Fruit fly (Drosophila melanogaster) whole organism, embryonic: Measurements from ENCODE around the gene Svil.

Experiments
- ATbp ChIP-seq: fragments of 200-800 bp; sonication (Bioruptor generic); optimal IDR thresholded peaks from 2 replicates; lab custom pipeline; 2017; ENCODE audit warnings: missing biosample characterization, mild to moderate bottlenecking, missing genetic modification characterization, missing genetic modification reagents
- Atf6 ChIP-seq: fragments of 200-800 bp; sonication (Bioruptor generic); IDR thresholded peaks from 2 replicates; pipeline ENCODE4 v1.3.6; 2022; ENCODE audit warnings: missing biosample characterization, missing genetic modification characterization
- BEAF-32 ChIP-seq: fragments of 200-800 bp; sonication (Bioruptor generic); optimal IDR thresholded peaks from 3 replicates; lab custom pipeline; 2017; ENCODE audit warnings: missing biosample characterization, missing genetic modification characterization, mild to moderate bottlenecking, moderate library complexity, missing genetic modification reagents
- CG10431 ChIP-seq: fragments of 200-800 bp; sonication (Bioruptor generic); optimal IDR thresholded peaks from 3 replicates; lab custom pipeline; 2018; ENCODE audit warnings: missing biosample characterization, mild to moderate bottlenecking, missing genetic modification characterization
- CG10979 ChIP-seq: fragments of 200-800 bp; sonication (Bioruptor generic); optimal IDR thresholded peaks from 2 replicates; lab custom pipeline; 2018; ENCODE audit warnings: missing biosample characterization, mild to moderate bottlenecking, missing genetic modification characterization, moderate library complexity
- CG11504 ChIP-seq: fragments of 200-800 bp; sonication (Bioruptor generic); optimal IDR thresholded peaks from 3 replicates; lab custom pipeline; 2019; ENCODE audit warnings: missing biosample characterization, mild to moderate bottlenecking, missing genetic modification characterization, moderate library complexity
- CG11696 ChIP-seq: fragments of 200-800 bp; sonication (Bioruptor generic); IDR thresholded peaks from 2 replicates; pipeline ENCODE4 v1.3.6; 2022; ENCODE audit warnings: missing biosample characterization, missing genetic modification characterization
- CG12236 ChIP-seq: fragments of 200-800 bp; sonication (Bioruptor generic); optimal IDR thresholded peaks from 2 replicates; lab custom pipeline; 2016; ENCODE audit warnings: missing biosample characterization, missing genetic modification characterization
- CG1602 ChIP-seq: fragments of 200-800 bp; sonication (Bioruptor generic); optimal IDR thresholded peaks from 3 replicates; lab custom pipeline; 2016; ENCODE audit warnings: missing biosample characterization, missing genetic modification characterization
- CG1647 ChIP-seq: fragments of 200-800 bp; sonication (Bioruptor generic); optimal IDR thresholded peaks from 3 replicates; lab custom pipeline; 2016; ENCODE audit warnings: missing biosample characterization, missing genetic modification characterization
- CG16815 ChIP-seq: fragments of 200-800 bp; sonication (Bioruptor generic); optimal IDR thresholded peaks from 3 replicates; lab custom pipeline; 2017; ENCODE audit warnings: missing biosample characterization, mild to moderate bottlenecking, missing genetic modification characterization
- CG17385 ChIP-seq: fragments of 200-800 bp; sonication (Bioruptor generic); optimal IDR thresholded peaks from 3 replicates; lab custom pipeline; 2018; ENCODE audit warnings: missing biosample characterization, mild to moderate bottlenecking, missing genetic modification characterization
- CG2678 ChIP-seq: fragments of 200-800 bp; sonication (Bioruptor generic); optimal IDR thresholded peaks from 3 replicates; lab custom pipeline; 2019; ENCODE audit warnings: missing biosample characterization, mild to moderate bottlenecking, missing genetic modification characterization, moderate library complexity
- CG2712 ChIP-seq: fragments of 200-800 bp; optimal IDR thresholded peaks from 3 replicates; lab custom pipeline; 2019; ENCODE audit warnings: missing biosample characterization, mild to moderate bottlenecking, missing genetic modification characterization, moderate library complexity
- CG3065 ChIP-seq: fragments of 200-800 bp; sonication (Bioruptor generic); optimal IDR thresholded peaks from 2 replicates; lab custom pipeline; 2016; ENCODE audit warnings: missing biosample characterization, missing genetic modification characterization
- CG31441 ChIP-seq: fragments of 200-800 bp; sonication (Bioruptor generic); IDR thresholded peaks from 2 replicates; pipeline ENCODE4 v1.3.6; 2022; ENCODE audit warnings: missing biosample characterization, missing genetic modification characterization
- CG4282 ChIP-seq: fragments of 200-800 bp; sonication (Bioruptor generic); optimal IDR thresholded peaks from 2 replicates; lab custom pipeline; 2016; ENCODE audit warnings: missing biosample characterization, missing genetic modification characterization
- CG4360 ChIP-seq: fragments of 200-800 bp; sonication (Bioruptor generic); IDR thresholded peaks from 2 replicates; pipeline ENCODE4 v1.3.6; 2022; ENCODE audit warnings: missing biosample characterization, missing genetic modification characterization
- CG4404 ChIP-seq: fragments of 200-800 bp; sonication (Bioruptor generic); IDR thresholded peaks from 2 replicates; pipeline ENCODE4 v1.3.6; 2022; ENCODE audit warnings: missing biosample characterization, missing genetic modification characterization
- CG6272 ChIP-seq: fragments of 200-800 bp; sonication (Bioruptor generic); IDR thresholded peaks from 2 replicates; pipeline ENCODE4 v1.3.6; 2022; ENCODE audit warnings: missing biosample characterization, missing genetic modification characterization
- CG7372 ChIP-seq: fragments of 200-800 bp; sonication (Bioruptor generic); IDR thresholded peaks from 2 replicates; pipeline ENCODE4 v1.3.6; 2022; ENCODE audit warnings: missing biosample characterization, missing genetic modification characterization
- CG8388 ChIP-seq: fragments of 200-800 bp; sonication (Bioruptor generic); optimal IDR thresholded peaks from 2 replicates; lab custom pipeline; 2019; ENCODE audit warnings: missing biosample characterization, mild to moderate bottlenecking, missing genetic modification characterization, moderate library complexity
- CG9727 ChIP-seq: fragments of 200-800 bp; sonication (Bioruptor generic); optimal IDR thresholded peaks from 3 replicates; lab custom pipeline; 2017; ENCODE audit warnings: missing biosample characterization, mild to moderate bottlenecking, missing genetic modification characterization
- Chrac-16 ChIP-seq: fragments of 200-800 bp; sonication (Bioruptor generic); optimal IDR thresholded peaks from 3 replicates; lab custom pipeline; 2016; ENCODE audit warnings: missing biosample characterization, missing genetic modification characterization
- Drgx ChIP-seq: fragments of 200-800 bp; sonication (Bioruptor generic); IDR thresholded peaks from 2 replicates; pipeline ENCODE4 v1.3.6; 2022; ENCODE audit warnings: missing biosample characterization, missing genetic modification characterization
- Elba2 ChIP-seq: fragments of 200-800 bp; sonication (Bioruptor generic); optimal IDR thresholded peaks from 3 replicates; lab custom pipeline; 2016; ENCODE audit warnings: missing biosample characterization, missing genetic modification characterization
- Max ChIP-seq: fragments of 200-800 bp; sonication (Bioruptor generic); optimal IDR thresholded peaks from 2 replicates; lab custom pipeline; 2016; ENCODE audit warnings: missing biosample characterization, mild to moderate bottlenecking, missing genetic modification characterization
- PHDP ChIP-seq: fragments of 200-800 bp; sonication (Bioruptor generic); optimal IDR thresholded peaks from 3 replicates; lab custom pipeline; 2018; ENCODE audit warnings: missing biosample characterization, mild to moderate bottlenecking, missing genetic modification characterization, moderate library complexity
- Ravus ChIP-seq: fragments of 200-800 bp; sonication (Bioruptor generic); IDR thresholded peaks from 2 replicates; pipeline ENCODE4 v1.3.6; 2022; ENCODE audit warnings: missing biosample characterization, missing genetic modification characterization
- Rfx ChIP-seq: fragments of 200-800 bp; sonication (Bioruptor generic); IDR thresholded peaks from 2 replicates; pipeline ENCODE4 v1.3.6; 2022; ENCODE audit warnings: missing biosample characterization, missing genetic modification characterization
- TFAM ChIP-seq: fragments of 200-800 bp; sonication (Bioruptor generic); optimal IDR thresholded peaks from 2 replicates; lab custom pipeline; 2017; ENCODE audit warnings: missing biosample characterization, missing genetic modification characterization, inconsistent platforms
- Trl ChIP-seq, 3 experiments: fragments of >200 bp in 2 of 3; fragments of 200-800 bp in 1 of 3; sonication (Bioruptor generic) in 1 of 3; optimal IDR thresholded peaks; 2 replicates in 1 of 3; 3 replicates in 2 of 3; lab custom pipeline; 2016 to 2017; ENCODE audit warnings: missing biosample characterization in 1 of 3, missing genetic modification characterization in 1 of 3
- ap ChIP-seq: fragments of 200-800 bp; sonication (Bioruptor generic); IDR thresholded peaks from 2 replicates; pipeline ENCODE4 v1.3.6; 2022; ENCODE audit warnings: missing biosample characterization, missing genetic modification characterization
- ash1 ChIP-seq: fragments of 200-800 bp; sonication (Bioruptor generic); optimal IDR thresholded peaks from 2 replicates; lab custom pipeline; 2018; ENCODE audit warnings: missing biosample characterization, mild to moderate bottlenecking, missing genetic modification characterization
- ato ChIP-seq: fragments of 200-800 bp; sonication (Bioruptor generic); IDR thresholded peaks from 2 replicates; pipeline ENCODE4 v1.3.6; 2022; ENCODE audit warnings: missing biosample characterization, missing genetic modification characterization; ENCODE audit not compliant: partially characterized antibody
- bbx ChIP-seq: fragments of 200-800 bp; sonication (Bioruptor generic); IDR thresholded peaks from 2 replicates; pipeline ENCODE4 v1.3.6; 2022; ENCODE audit warnings: missing biosample characterization, missing genetic modification characterization; ENCODE audit not compliant: partially characterized antibody
- cg ChIP-seq: fragments of 200-800 bp; sonication (Bioruptor generic); optimal IDR thresholded peaks from 3 replicates; lab custom pipeline; 2019; ENCODE audit warnings: missing biosample characterization, mild to moderate bottlenecking, missing genetic modification characterization, moderate library complexity
- croc ChIP-seq: fragments of 200-800 bp; sonication (Bioruptor generic); conservative IDR thresholded peaks from 3 replicates; pipeline ENCODE4 v1.3.6; 2022; ENCODE audit warnings: missing biosample characterization, missing genetic modification characterization
- cwo ChIP-seq: fragments of 200-800 bp; sonication (Bioruptor generic); optimal IDR thresholded peaks from 3 replicates; lab custom pipeline; 2017; ENCODE audit warnings: missing biosample characterization, missing genetic modification characterization, mild to moderate bottlenecking, moderate library complexity, missing genetic modification reagents
- da ChIP-seq: fragments of 200-800 bp; sonication (Bioruptor generic); optimal IDR thresholded peaks from 2 replicates; lab custom pipeline; 2016; ENCODE audit warnings: missing biosample characterization, missing genetic modification characterization
- dmrt11E ChIP-seq: fragments of 200-800 bp; sonication (Bioruptor generic); optimal IDR thresholded peaks from 3 replicates; lab custom pipeline; 2018; ENCODE audit warnings: missing biosample characterization, mild to moderate bottlenecking, missing genetic modification characterization, moderate library complexity
- fu2 ChIP-seq: fragments of 200-800 bp; sonication (Bioruptor generic); optimal IDR thresholded peaks from 2 replicates; lab custom pipeline; 2016; ENCODE audit warnings: missing biosample characterization, missing genetic modification characterization
- gro ChIP-seq: fragments of 200-800 bp; sonication (Bioruptor generic); optimal IDR thresholded peaks from 2 replicates; lab custom pipeline; 2016; ENCODE audit warnings: missing biosample characterization, missing genetic modification characterization
- ken ChIP-seq: fragments of 200-800 bp; sonication (Bioruptor generic); IDR thresholded peaks from 3 replicates; pipeline ENCODE4 v1.3.6; 2022; ENCODE audit warnings: missing biosample characterization, missing genetic modification characterization
- luna ChIP-seq: fragments of 200-800 bp; sonication (Bioruptor generic); optimal IDR thresholded peaks from 2 replicates; lab custom pipeline; 2016; ENCODE audit warnings: missing biosample characterization, missing genetic modification characterization
- pzg ChIP-seq: fragments of 200-800 bp; sonication (Bioruptor generic); optimal IDR thresholded peaks from 3 replicates; lab custom pipeline; 2018; ENCODE audit warnings: missing biosample characterization, mild to moderate bottlenecking, missing genetic modification characterization, moderate library complexity
- salm ChIP-seq: fragments of 200-800 bp; sonication (Bioruptor generic); optimal IDR thresholded peaks from 2 replicates; lab custom pipeline; 2018; ENCODE audit warnings: missing biosample characterization, mild to moderate bottlenecking, missing genetic modification characterization
- sr ChIP-seq: fragments of 200-800 bp; sonication (Bioruptor generic); IDR thresholded peaks from 3 replicates; pipeline ENCODE4 v1.3.6; 2022; ENCODE audit warnings: missing biosample characterization, missing genetic modification characterization
- stc ChIP-seq: fragments of 200-800 bp; sonication (Bioruptor generic); IDR thresholded peaks from 2 replicates; pipeline ENCODE4 v1.3.6; 2022; ENCODE audit warnings: missing biosample characterization, missing genetic modification characterization
- unpg ChIP-seq: fragments of 200-800 bp; sonication (Bioruptor generic); optimal IDR thresholded peaks from 3 replicates; lab custom pipeline; 2018; ENCODE audit warnings: missing biosample characterization, mild to moderate bottlenecking, missing genetic modification characterization, moderate library complexity
- wdn ChIP-seq: fragments of 200-800 bp; sonication (Bioruptor generic); IDR thresholded peaks from 2 replicates; pipeline ENCODE4 v1.3.6; 2022; ENCODE audit warnings: missing biosample characterization, missing genetic modification characterization
- zen ChIP-seq: fragments of 200-800 bp; sonication (Bioruptor generic); optimal IDR thresholded peaks from 3 replicates; lab custom pipeline; 2018; ENCODE audit warnings: missing biosample characterization, mild to moderate bottlenecking, missing genetic modification characterization, moderate library complexity

The Svil gene

DNA sequence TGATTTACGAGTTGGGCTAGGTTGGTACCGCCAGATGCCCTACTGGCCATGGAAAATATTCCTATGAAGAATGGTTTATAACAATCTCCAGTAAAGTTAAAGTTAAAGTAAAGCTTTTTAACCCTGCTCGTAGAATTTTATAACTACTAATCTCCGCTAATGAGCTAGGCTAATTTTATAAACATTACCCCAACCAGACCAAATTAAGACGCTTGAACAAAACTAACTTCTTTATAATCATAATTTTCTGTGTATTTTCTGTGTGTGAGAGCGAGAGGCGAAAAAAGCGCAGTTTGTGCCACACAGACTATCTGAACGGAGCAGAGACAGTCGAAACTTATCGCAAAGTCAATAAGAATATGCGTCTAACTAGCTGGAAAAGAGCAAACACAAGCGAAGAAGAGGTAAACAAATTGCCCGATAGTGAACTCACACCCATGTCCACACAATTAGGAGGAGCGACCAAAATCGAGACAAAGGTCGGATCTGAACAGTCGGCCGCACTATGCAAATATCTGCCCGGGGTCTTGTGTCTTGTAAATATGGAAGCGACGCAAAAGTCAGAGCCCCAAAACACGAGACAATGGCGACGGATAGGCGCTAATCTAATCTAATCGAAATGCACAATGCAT, 159.6 kb downstream of the Svil start (continued):
- peak; percentile 22; the same call in 1 of the 3 replicates for TF ChIP-seq croc (GFP tag; lab: Robert Waterston, UW)
- no peak for TF ChIP-seq da (GFP tag; lab: Kevin White, UChicago)
- no peak for TF ChIP-seq Drgx
- peak; percentile 79 for TF ChIP-seq CG11696 (GFP tag; lab: Robert Waterston, UW)
- TF ChIP-seq CG17385 (GFP tag; lab: Kevin White, UChicago) = peak; percentile 66
- TF ChIP-seq CG4282 = no peak
- no peak for TF ChIP-seq CG1602
- peak; percentile 62 for TF ChIP-seq CG10431 (GFP tag; lab: Kevin White, UChicago)
- TF ChIP-seq Max (GFP tag; lab: Kevin White, UChicago) = peak; percentile 27
- no peak for TF ChIP-seq cg (GFP tag; lab: Kevin White, UChicago)
- TF ChIP-seq pzg (GFP tag; lab: Kevin White, UChicago) = no peak
- TF ChIP-seq CG4404 = no peak
- TF ChIP-seq CG12236 = peak; percentile 69
- peak; percentile 61 for TF ChIP-seq CG4360
- peak; percentile 55 for TF ChIP-seq cwo
- TF ChIP-seq CG6272 = no peak
- no peak; the same call in 2 of the 3 replicates for TF ChIP-seq ken (GFP tag; lab: Robert Waterston, UW)
- peak; percentile 16 for TF ChIP-seq ash1
- TF ChIP-seq CG2678 (tag; lab: Kevin White, UChicago) = peak; percentile 74
- TF ChIP-seq ATbp (GFP tag; lab: Kevin White, UChicago) = peak; percentile 93
- peak; percentile 40; the same call in 1 of the 2 replicates for TF ChIP-seq ap (GFP tag; lab: Robert Waterston, UW)
- no peak for TF ChIP-seq Trl (optimal IDR thresholded peaks at IDR 0.05; lab: Kevin White, UChicago)
- peak; percentile 78 for TF ChIP-seq Trl (GFP tag; optimal IDR thresholded peaks at IDR 0.05; lab: Kevin White, UChicago)
- no peak for TF ChIP-seq CG1647
- TF ChIP-seq CG8388 (GFP tag; lab: Kevin White, UChicago) = no peak
- TF ChIP-seq unpg (GFP tag; lab: Kevin White, UChicago) = peak; percentile 58
- TF ChIP-seq CG31441 (GFP tag; lab: Robert Waterston, UW) = peak; percentile 65
- TF ChIP-seq TFAM (GFP tag; lab: Kevin White, UChicago) = peak; percentile 37
- TF ChIP-seq CG2712 = peak; percentile 52
- TF ChIP-seq Rfx (GFP tag; lab: Robert Waterston, UW) = peak; percentile 65
- no peak for TF ChIP-seq luna (GFP tag; lab: Kevin White, UChicago)
- TF ChIP-seq PHDP = peak; percentile 69
- TF ChIP-seq Ravus = no peak
- TF ChIP-seq CG9727 = peak; percentile 82
- no peak for TF ChIP-seq fu2 (GFP tag; lab: Kevin White, UChicago)
- no peak for TF ChIP-seq BEAF-32 (GFP tag; lab: Kevin White, UChicago)
- peak; percentile 39 for TF ChIP-seq dmrt11E
- TF ChIP-seq gro (GFP tag; lab: Kevin White, UChicago) = no peak
- TF ChIP-seq CG7372 (GFP tag; lab: Robert Waterston, UW) = no peak
- peak; percentile 30 for TF ChIP-seq salm (tag; lab: Kevin White, UChicago)

DNA sequence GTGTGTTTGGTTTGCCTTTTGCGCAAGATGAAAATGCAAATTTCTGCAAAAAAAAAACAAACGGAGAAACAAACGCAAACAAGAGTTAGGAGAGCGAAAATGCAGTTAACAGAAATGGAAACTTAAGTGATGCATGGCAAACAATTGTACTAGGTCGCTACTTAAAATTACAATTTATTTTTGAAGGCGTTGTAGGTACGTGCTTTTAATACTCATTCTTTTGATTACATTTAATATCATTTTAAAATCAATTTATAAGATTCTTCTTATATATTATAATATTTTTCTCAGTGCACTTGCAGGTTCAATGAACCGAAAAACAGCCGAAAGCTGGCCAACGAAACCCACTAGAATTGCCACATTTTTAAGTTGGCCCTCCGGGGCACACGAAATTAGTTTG, 163.9 kb downstream of the Svil start:
- TF ChIP-seq CG10979 (tag; lab: Kevin White, UChicago) (peak; percentile 7), ato (GFP tag; lab: Robert Waterston, UW) (no peak), zen (tag; lab: Kevin White, UChicago) (no peak), CG16815 (GFP tag; lab: Kevin White, UChicago) (no peak), Chrac-16 (GFP tag; lab: Kevin White, UChicago) (no peak), CG11504 (tag; lab: Kevin White, UChicago) (peak; percentile 24), Atf6 (GFP tag; lab: Robert Waterston, UW) (no peak), sr (GFP tag; lab: Robert Waterston, UW) (no peak), stc (0 out of 2 replicates have a peak, but pooled peaks have one; percentile 14), wdn (GFP tag; lab: Robert Waterston, UW) (no peak), bbx (GFP tag; lab: Robert Waterston, UW) (no peak), Elba2 (GFP tag; lab: Kevin White, UChicago) (no peak), CG4404 (no peak), CG3065 (GFP tag; lab: Kevin White, UChicago) (no peak)
